Worm (Caenorhabditis elegans) whole organism, mixed stage, embryonic: ENCODE results near the gene ttr-42.

Experiments
- ham-2 ChIP-seq: fragments of 200-800 bp; sonication (Bioruptor generic); optimal IDR thresholded peaks from 2 replicates; lab custom pipeline; 2018; ENCODE audit warnings: mild to moderate bottlenecking, missing genetic modification characterization, missing compliant biosample characterization
- lin-13 ChIP-seq: fragments of 150-350 bp; optimal IDR thresholded peaks from 2 replicates; lab custom pipeline; 2014; ENCODE audit warnings: missing biosample characterization, missing genetic modification characterization
- lin-32 ChIP-seq: fragments of 200-800 bp; sonication (Bioruptor generic); optimal IDR thresholded peaks from 2 replicates; lab custom pipeline; 2018; ENCODE audit warnings: mild to moderate bottlenecking, missing genetic modification characterization, missing compliant biosample characterization
- lsy-2 ChIP-seq: fragments of 150-350 bp; optimal IDR thresholded peaks from 2 replicates; lab custom pipeline; 2014; ENCODE audit warnings: missing biosample characterization, missing genetic modification characterization
- nhr-237 ChIP-seq: fragments of 150-350 bp; optimal IDR thresholded peaks from 2 replicates; lab custom pipeline; 2014; ENCODE audit warnings: missing biosample characterization, missing genetic modification characterization

DNA sequence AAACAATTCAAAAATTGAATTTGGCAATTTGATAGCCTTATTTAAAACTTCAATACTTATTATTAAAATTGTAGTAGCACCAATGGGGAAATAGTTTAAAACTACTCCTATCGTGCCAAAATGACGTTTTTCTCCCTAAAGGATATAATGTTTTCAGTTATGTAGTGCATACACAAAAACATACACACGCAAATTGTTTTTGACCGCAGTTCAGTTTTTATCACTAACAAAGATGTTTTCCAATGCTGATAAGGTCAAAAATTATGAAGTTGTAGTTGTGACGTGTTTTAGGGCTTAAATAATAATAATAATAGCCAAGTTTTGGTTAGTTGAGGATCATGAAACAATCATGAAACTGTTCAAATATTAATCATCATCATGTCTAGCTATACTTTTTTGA is 12.5 kb downstream of the ttr-42 start:
- TF ChIP-seq nhr-237 (tag; lab: Kevin White, UChicago) (no peak), lsy-2 (tag; lab: Kevin White, UChicago) (no peak), lin-13 (tag; lab: Kevin White, UChicago) (no peak), lin-32 (GFP tag; lab: Kevin White, UChicago) (no peak), ham-2 (no peak)
